Fruit fly (Drosophila melanogaster): ENCODE measurements around the gene CG11345.
A peak's percentile ranks its signal among the peaks of the same experiment; 100 is the strongest.

Gene CG11345

DNA sequence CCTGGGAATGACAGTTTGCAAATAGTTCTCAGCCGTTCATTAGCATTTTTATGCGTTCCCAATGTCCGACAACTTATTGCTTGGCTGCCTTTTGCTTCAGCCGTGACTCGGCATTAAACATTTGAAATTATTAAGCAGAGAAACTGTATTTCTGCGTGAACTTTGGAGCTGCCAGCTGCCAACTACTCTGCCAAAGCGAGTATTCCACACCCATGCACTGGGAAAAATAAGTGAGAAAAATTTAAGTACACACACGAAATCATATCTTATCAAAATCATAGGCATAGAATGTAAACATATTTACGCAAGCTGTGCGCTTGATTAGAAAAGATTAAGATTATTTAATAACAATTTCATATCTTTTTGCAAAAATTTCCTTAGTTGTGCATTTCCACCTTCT lies 45.0 kb downstream of the CG11345 start (continued):
- TF ChIP-seq CG2202 (tag; optimal IDR thresholded peaks at IDR 0.05) (no peak), Deaf1 (tag; optimal IDR thresholded peaks at IDR 0.05) (no peak), abd-A (tag; optimal IDR thresholded peaks at IDR 0.05) (no peak), vvl (GFP tag; IDR thresholded peaks at IDR 0.05) (peak; percentile 63; the same call in 1 of the 2 replicates), mam (GFP tag; optimal IDR thresholded peaks at IDR 0.05) (peak; percentile 60), CG13296 (GFP tag; optimal IDR thresholded peaks at IDR 0.05) (no peak), eve (GFP tag; optimal IDR thresholded peaks at IDR 0.05) (peak in 1 of 2 experiments; percentile 26), CG9609 (GFP tag; optimal IDR thresholded peaks at IDR 0.05) (peak; percentile 31), vfl (GFP tag; optimal IDR thresholded peaks at IDR 0.05) (no peak), sr (GFP tag; IDR thresholded peaks at IDR 0.05) (0 out of 3 replicates have a peak, but pooled peaks have one; percentile 18), pho (GFP tag; optimal IDR thresholded peaks at IDR 0.05) (peak; percentile 55), hkb (optimal IDR thresholded peaks at IDR 0.05) (no peak), hkb (GFP tag; IDR thresholded peaks at IDR 0.05) (peak; percentile 48), en (GFP tag; optimal IDR thresholded peaks at IDR 0.05) (no peak), CG15011 (GFP tag; optimal IDR thresholded peaks at IDR 0.05) (no peak), Xbp1 (GFP tag; optimal IDR thresholded peaks at IDR 0.05) (peak; percentile 64), CG16863 (GFP tag; optimal IDR thresholded peaks at IDR 0.05) (no peak), CG1602 (GFP tag; optimal IDR thresholded peaks at IDR 0.05) (no peak), E2f1 (GFP tag; IDR thresholded peaks at IDR 0.05) (peak; percentile 54; the same call in 1 of the 2 replicates), danr (GFP tag; IDR thresholded peaks at IDR 0.05) (0 out of 2 replicates have a peak, but pooled peaks have one; percentile 16), ttk (GFP tag; IDR thresholded peaks at IDR 0.05) (peak; percentile 65), amos (GFP tag; IDR thresholded peaks at IDR 0.05; ENCODE audit: partially characterized antibody) (no peak), B-H2 (GFP tag; optimal IDR thresholded peaks at IDR 0.05) (peak; percentile 3), CG13775 (GFP tag; optimal IDR thresholded peaks at IDR 0.05) (peak; percentile 34), ase (GFP tag; IDR thresholded peaks at IDR 0.05) (peak; percentile 55; the same call in 1 of the 3 replicates), Optix (GFP tag; IDR thresholded peaks at IDR 0.05) (peak; percentile 61; the same call in 2 of the 3 replicates), CG11723 (GFP tag; optimal IDR thresholded peaks at IDR 0.05) (no peak), hb (GFP tag; IDR thresholded peaks at IDR 0.05; ENCODE audit: partially characterized antibody) (no peak), BEAF-32 (GFP tag; optimal IDR thresholded peaks at IDR 0.05) (no peak), CG32532 (GFP tag; IDR thresholded peaks at IDR 0.05) (peak; percentile 71), Rx (GFP tag; IDR thresholded peaks at IDR 0.05) (peak; percentile 49; the same call in 1 of the 2 replicates), CrebB (tag; optimal IDR thresholded peaks at IDR 0.05) (no peak), Atf6 (GFP tag; IDR thresholded peaks at IDR 0.05) (peak; percentile 74; the same call in 1 of the 2 replicates), CG17829 (tag; optimal IDR thresholded peaks at IDR 0.05) (no peak), HmgD (GFP tag; optimal IDR thresholded peaks at IDR 0.05) (no peak), ind (GFP tag; optimal IDR thresholded peaks at IDR 0.05) (peak; percentile 37), CG2120 (GFP tag; optimal IDR thresholded peaks at IDR 0.05) (peak; percentile 64), gce (GFP tag; IDR thresholded peaks at IDR 0.05) (peak; percentile 39; the same call in 1 of the 3 replicates), cato (GFP tag; optimal IDR thresholded peaks at IDR 0.05; ENCODE audit: borderline replicate concordance) (no peak), ap (GFP tag; IDR thresholded peaks at IDR 0.05) (peak; percentile 65), Trl (optimal IDR thresholded peaks at IDR 0.05) (no peak), Trl (GFP tag; optimal IDR thresholded peaks at IDR 0.05) (no peak), grau (tag; optimal IDR thresholded peaks at IDR 0.05) (peak; percentile 36), CG10321 (GFP tag; IDR thresholded peaks at IDR 0.05) (0 out of 2 replicates have a peak, but pooled peaks have one; percentile 29), CG4707 (GFP tag; optimal IDR thresholded peaks at IDR 0.05) (no peak), fu2 (GFP tag; optimal IDR thresholded peaks at IDR 0.05) (peak; percentile 31), caup (GFP tag; optimal IDR thresholded peaks at IDR 0.05; ENCODE audit: severe bottlenecking) (peak; percentile 37), TFAM (GFP tag; optimal IDR thresholded peaks at IDR 0.05) (no peak), CG11696 (GFP tag; IDR thresholded peaks at IDR 0.05) (peak; percentile 35; the same call in 1 of the 2 replicates), sob (GFP tag; IDR thresholded peaks at IDR 0.05) (peak; percentile 65; the same call in 1 of the 2 replicates), maf-S (GFP tag; optimal IDR thresholded peaks at IDR 0.05) (peak; percentile 3), Jarid2 (GFP tag; optimal IDR thresholded peaks at IDR 0.05) (peak; percentile 5)
